Worm (Caenorhabditis elegans) whole organism, L1 larva: Measurements from ENCODE around the gene rgs-3.

Experiments
- F16B12.6 ChIP-seq: fragments of 150-350 bp; optimal IDR thresholded peaks from 2 replicates; lab custom pipeline; 2014; ENCODE audit warnings: missing biosample characterization, missing genetic modification characterization
- Y116A8C.19 ChIP-seq: sonication (generic microtip); optimal IDR thresholded peaks from 2 replicates; lab custom pipeline; 2016; ENCODE audit warnings: missing compliant biosample characterization, missing genetic modification characterization, borderline replicate concordance
- ceh-82 ChIP-seq, 3 experiments: fragments of 150-350 bp in 1 of 3; sonication (generic microtip) in 2 of 3; optimal IDR thresholded peaks; 2 replicates each; lab custom pipeline; 2014 to 2017; ENCODE audit warnings: missing biosample characterization in 3 of 3, missing genetic modification characterization in 3 of 3
- fos-1 ChIP-seq: fragments of 150-350 bp; optimal IDR thresholded peaks from 2 replicates; lab custom pipeline; 2014; ENCODE audit warnings: missing biosample characterization, missing genetic modification characterization
- hpl-2 ChIP-seq: fragments of 150-350 bp; optimal IDR thresholded peaks from 2 replicates; lab custom pipeline; 2014; ENCODE audit warnings: missing biosample characterization, missing genetic modification reagents, missing genetic modification characterization
- lin-15B ChIP-seq: fragments of 150-350 bp; sonication (generic microtip); optimal IDR thresholded peaks from 3 replicates; lab custom pipeline; 2014; ENCODE audit warnings: missing biosample characterization, missing genetic modification characterization
- lir-3 ChIP-seq: sonication (generic microtip); optimal IDR thresholded peaks from 2 replicates; lab custom pipeline; 2016; ENCODE audit warnings: mild to moderate bottlenecking, missing genetic modification characterization, moderate library complexity, missing compliant biosample characterization; ENCODE audit not compliant: poor library complexity
- mdl-1 ChIP-seq, 2 experiments: fragments of 150-350 bp; optimal IDR thresholded peaks; 2 replicates each; lab custom pipeline; 2014 to 2017; ENCODE audit warnings: missing biosample characterization in 2 of 2, missing genetic modification characterization in 2 of 2, inconsistent platforms in 1 of 2
- nhr-20 ChIP-seq: sonication (generic microtip); optimal IDR thresholded peaks from 2 replicates; lab custom pipeline; 2016; ENCODE audit warnings: mild to moderate bottlenecking, missing genetic modification characterization, missing compliant biosample characterization
- skn-1 ChIP-seq: fragments of 150-350 bp; optimal IDR thresholded peaks from 2 replicates; lab custom pipeline; 2014; ENCODE audit warnings: missing biosample characterization, missing genetic modification characterization
- snpc-4 ChIP-seq: fragments of 150-350 bp; optimal IDR thresholded peaks from 2 replicates; lab custom pipeline; 2014; ENCODE audit warnings: missing biosample characterization, missing genetic modification characterization
- sox-4 ChIP-seq: sonication (generic microtip); optimal IDR thresholded peaks from 2 replicates; lab custom pipeline; 2016; ENCODE audit warnings: missing genetic modification characterization, missing compliant biosample characterization
- tbx-2 ChIP-seq: sonication (generic microtip); optimal IDR thresholded peaks from 2 replicates; lab custom pipeline; 2016; ENCODE audit warnings: missing genetic modification characterization, missing compliant biosample characterization
- unc-98 ChIP-seq: fragments of 200-800 bp; sonication (Bioruptor generic); IDR thresholded peaks from 2 replicates; pipeline ENCODE4 v1.3.6; 2022; ENCODE audit warnings: missing genetic modification characterization, missing compliant biosample characterization

- peak; percentile 98 for TF ChIP-seq lir-3 (tag; lab: Kevin White, UChicago)
- TF ChIP-seq sox-4: peak; percentile 96
- TF ChIP-seq snpc-4 (tag; lab: Kevin White, UChicago): peak; percentile 62
- peak in 1 of 2 experiments; percentile 62 for TF ChIP-seq mdl-1 (tag; optimal IDR thresholded peaks at IDR 0.05; lab: Kevin White, UChicago)
- peak; percentile 93 for TF ChIP-seq tbx-2 (tag; lab: Kevin White, UChicago)
- peak; percentile 43 for TF ChIP-seq F16B12.6 (tag; lab: Kevin White, UChicago)
- peak; percentile 74 for TF ChIP-seq unc-98
- TF ChIP-seq ceh-82 (tag; optimal IDR thresholded peaks at IDR 0.05; lab: Kevin White, UChicago): peak; percentile 61 to 76 (median 71)
- TF ChIP-seq Y116A8C.19: peak; percentile 95
- TF ChIP-seq fos-1 (tag; lab: Kevin White, UChicago): peak; percentile 1
- TF ChIP-seq lin-15B (tag; lab: Kevin White, UChicago): peak; percentile 63
- TF ChIP-seq skn-1 (tag; lab: Kevin White, UChicago): peak; percentile 71
- TF ChIP-seq nhr-20 (tag; lab: Kevin White, UChicago): peak; percentile 94
- no peak for TF ChIP-seq hpl-2 (GFP tag; lab: Kevin White, UChicago)
Observed at ce11 chrII:6061495-6061894, 38.1 kb upstream of the rgs-3 start.
